Worm (Caenorhabditis elegans): Measurements from ENCODE around the gene sri-63.

- TF ChIP-seq sox-4 (tag; optimal IDR thresholded peaks at IDR 0.05) (no peak), ceh-14 (tag; optimal IDR thresholded peaks at IDR 0.05) (no peak), C38D4.7 (GFP tag; optimal IDR thresholded peaks at IDR 0.05) (no peak), Y22D7AL.16 (tag; optimal IDR thresholded peaks at IDR 0.05) (no peak), dve-1 (tag; optimal IDR thresholded peaks at IDR 0.05) (no peak), madf-2 (tag; optimal IDR thresholded peaks at IDR 0.05) (no peak), gmeb-2 (tag; optimal IDR thresholded peaks at IDR 0.05) (no peak), pha-4 (tag; optimal IDR thresholded peaks at IDR 0.05) (no peak), fkh-6 (tag; optimal IDR thresholded peaks at IDR 0.05) (no peak), elt-2 (tag; optimal IDR thresholded peaks at IDR 0.05) (no peak), pag-3 (tag; optimal IDR thresholded peaks at IDR 0.05; ENCODE audit: borderline replicate concordance) (no peak)
These were observed 26.3 kb downstream of the sri-63 start, which contains the start of gene F39E9.6 for ce11 chrII:3313442-3313841.
